Fruit fly (Drosophila melanogaster): ENCODE data around the gene Acox3.

Gene Acox3

dm6 chr2L:6480212-6480994, 32.2 kb upstream of the Acox3 start, which contains the start of the genes Sec61alpha and Daxx (continued):
- TF ChIP-seq eve (GFP tag; optimal IDR thresholded peaks at IDR 0.05) (no peak), CG5245 (GFP tag; optimal IDR thresholded peaks at IDR 0.05) (peak; percentile 40), CG17186 (GFP tag; optimal IDR thresholded peaks at IDR 0.05) (peak; percentile 79), CG30403 (GFP tag; optimal IDR thresholded peaks at IDR 0.05) (peak; percentile 93), BEAF-32 (GFP tag; optimal IDR thresholded peaks at IDR 0.05) (peak; percentile 100), Awh (GFP tag; IDR thresholded peaks at IDR 0.05) (peak; percentile 70; the same call in 1 of the 2 replicates), CG10147 (GFP tag; optimal IDR thresholded peaks at IDR 0.05) (peak; percentile 85), CG34422 (GFP tag; IDR thresholded peaks at IDR 0.05) (peak; percentile 64), Hr3 (GFP tag; optimal IDR thresholded peaks at IDR 0.05) (peak; percentile 87), CG17612 (GFP tag; IDR thresholded peaks at IDR 0.05) (peak; percentile 43; the same call in 1 of the 2 replicates), CG15479 (GFP tag; optimal IDR thresholded peaks at IDR 0.05) (no peak), CG4854 (GFP tag; optimal IDR thresholded peaks at IDR 0.05) (peak; percentile 64), MTF-1 (GFP tag; optimal IDR thresholded peaks at IDR 0.05; ENCODE audit: borderline replicate concordance) (no peak), maf-S (GFP tag; optimal IDR thresholded peaks at IDR 0.05) (peak; percentile 92), jigr1 (GFP tag; IDR thresholded peaks at IDR 0.05) (peak; percentile 69; the same call in 2 of the 3 replicates), eyg (GFP tag; optimal IDR thresholded peaks at IDR 0.05) (peak; percentile 89), CG4730 (GFP tag; IDR thresholded peaks at IDR 0.05) (peak; percentile 68), MESR4 (GFP tag; optimal IDR thresholded peaks at IDR 0.05) (peak; percentile 75), CG16813 (GFP tag; IDR thresholded peaks at IDR 0.05; ENCODE audit: partially characterized antibody) (peak; percentile 100), fru (optimal IDR thresholded peaks at IDR 0.05) (no peak), Tbp (GFP tag; optimal IDR thresholded peaks at IDR 0.05) (no peak), Max (GFP tag; optimal IDR thresholded peaks at IDR 0.05) (peak; percentile 46), Dbx (GFP tag; IDR thresholded peaks at IDR 0.05) (peak; percentile 94), cas (GFP tag; IDR thresholded peaks at IDR 0.05) (peak; percentile 88), CG12236 (GFP tag; optimal IDR thresholded peaks at IDR 0.05) (peak; percentile 51), CG3726 (GFP tag; IDR thresholded peaks at IDR 0.05) (peak; percentile 74; the same call in 2 of the 3 replicates), fu2 (GFP tag; optimal IDR thresholded peaks at IDR 0.05) (peak; percentile 89), CG10366 (GFP tag; IDR thresholded peaks at IDR 0.05) (peak; percentile 82), bcd (GFP tag; optimal IDR thresholded peaks at IDR 0.05) (peak; percentile 79), trh (GFP tag; optimal IDR thresholded peaks at IDR 0.05) (peak; percentile 65), GATAe (GFP tag; conservative IDR thresholded peaks at IDR 0.05) (peak; percentile 60; the same call in 1 of the 2 replicates), dmrt11E (tag; optimal IDR thresholded peaks at IDR 0.05) (peak; percentile 74), cato (GFP tag; optimal IDR thresholded peaks at IDR 0.05; ENCODE audit: borderline replicate concordance) (peak; percentile 84), CG7987 (GFP tag; optimal IDR thresholded peaks at IDR 0.05) (peak; percentile 14), CG4328 (GFP tag; optimal IDR thresholded peaks at IDR 0.05) (peak; percentile 65), CrebB (tag; optimal IDR thresholded peaks at IDR 0.05) (peak; percentile 63), Abd-B (GFP tag; optimal IDR thresholded peaks at IDR 0.05) (peak; percentile 89), caup (GFP tag; optimal IDR thresholded peaks at IDR 0.05; ENCODE audit: severe bottlenecking) (peak; percentile 65), Deaf1 (tag; optimal IDR thresholded peaks at IDR 0.05) (peak; percentile 97), Oaz (GFP tag; IDR thresholded peaks at IDR 0.05) (peak; percentile 62), NfI (GFP tag; optimal IDR thresholded peaks at IDR 0.05) (peak; percentile 82), gt (GFP tag; IDR thresholded peaks at IDR 0.05) (0 out of 2 replicates have a peak, but pooled peaks have one; percentile 27), CG11695 (GFP tag; IDR thresholded peaks at IDR 0.05) (peak; percentile 77), pb (GFP tag; optimal IDR thresholded peaks at IDR 0.05) (peak; percentile 68), Nf-YB (GFP tag; optimal IDR thresholded peaks at IDR 0.05) (peak; percentile 37), CG3838 (GFP tag; optimal IDR thresholded peaks at IDR 0.05) (peak; percentile 67), Nf-YC (tag; optimal IDR thresholded peaks at IDR 0.05) (peak; percentile 78), Sry-δ (GFP tag; optimal IDR thresholded peaks at IDR 0.05) (peak; percentile 100), CG12769 (tag; optimal IDR thresholded peaks at IDR 0.05) (peak; percentile 56)

Measured in whole organism, embryonic.